Worm (Caenorhabditis elegans) whole organism, early embryonic: Measurements from ENCODE around the gene hipr-1.

Experiments used
- B0310.2 ChIP-seq: sonication (generic microtip); optimal IDR thresholded peaks from 2 replicates; lab custom pipeline; 2016; ENCODE audit warnings: mild to moderate bottlenecking, missing genetic modification characterization, missing compliant biosample characterization
- F13C5.2 ChIP-seq: sonication (generic microtip); optimal IDR thresholded peaks from 2 replicates; lab custom pipeline; 2017; ENCODE audit warnings: mild to moderate bottlenecking, missing genetic modification characterization, inconsistent platforms, missing compliant biosample characterization
- aly-1 ChIP-seq: sonication (generic microtip); optimal IDR thresholded peaks from 2 replicates; lab custom pipeline; 2016; ENCODE audit warnings: missing genetic modification characterization, missing compliant biosample characterization
- ama-1 ChIP-seq: fragments of 150-350 bp; optimal IDR thresholded peaks from 2 replicates; lab custom pipeline; 2014
- ceh-13 ChIP-seq: fragments of 200-800 bp; sonication (Bioruptor generic); optimal IDR thresholded peaks from 2 replicates; lab custom pipeline; 2018; ENCODE audit warnings: mild to moderate bottlenecking, missing genetic modification characterization, missing compliant biosample characterization
- ceh-36 ChIP-seq: sonication (generic microtip); optimal IDR thresholded peaks from 2 replicates; lab custom pipeline; 2016; ENCODE audit warnings: missing genetic modification characterization, inconsistent platforms, missing compliant biosample characterization
- ets-7 ChIP-seq: sonication (generic microtip); optimal IDR thresholded peaks from 2 replicates; lab custom pipeline; 2016; ENCODE audit warnings: missing genotype, missing genetic modification characterization, missing compliant biosample characterization
- flt-1 ChIP-seq: fragments of 200-800 bp; sonication (Bioruptor generic); IDR thresholded peaks from 2 replicates; pipeline ENCODE4 v1.3.6; 2022; ENCODE audit warnings: missing genetic modification characterization, missing compliant biosample characterization
- hmbx-1 ChIP-seq: sonication (generic microtip); optimal IDR thresholded peaks from 2 replicates; lab custom pipeline; 2016; ENCODE audit warnings: mild to moderate bottlenecking, missing genetic modification characterization, missing compliant biosample characterization
- hmg-4 ChIP-seq: fragments of 200-800 bp; sonication (Bioruptor generic); optimal IDR thresholded peaks from 2 replicates; lab custom pipeline; 2018; ENCODE audit warnings: mild to moderate bottlenecking, missing genetic modification characterization, missing compliant biosample characterization
- hnd-1 ChIP-seq: sonication (generic microtip); optimal IDR thresholded peaks from 2 replicates; lab custom pipeline; 2016; ENCODE audit warnings: missing genetic modification characterization, missing compliant biosample characterization
- pes-1 ChIP-seq: fragments of 200-800 bp; sonication (Bioruptor generic); IDR thresholded peaks from 2 replicates; pipeline ENCODE4 v1.3.6; 2022; ENCODE audit warnings: missing genetic modification reagents, missing genetic modification characterization, missing compliant biosample characterization
- scrt-1 ChIP-seq: fragments of 200-800 bp; sonication (Bioruptor generic); IDR thresholded peaks from 2 replicates; pipeline ENCODE4 v1.3.6; 2022; ENCODE audit warnings: missing genetic modification characterization, missing compliant biosample characterization
- sea-1 ChIP-seq: fragments of 200-800 bp; sonication (Bioruptor generic); conservative IDR thresholded peaks from 2 replicates; pipeline ENCODE4 v1.3.6; 2022; ENCODE audit warnings: missing genetic modification characterization, missing compliant biosample characterization
- tbx-11 ChIP-seq: fragments of 200-800 bp; sonication (Bioruptor generic); IDR thresholded peaks from 2 replicates; pipeline ENCODE4 v1.3.6; 2022; ENCODE audit warnings: missing genetic modification characterization, missing compliant biosample characterization
- tbx-37 ChIP-seq: fragments of 200-800 bp; sonication (Bioruptor generic); conservative IDR thresholded peaks from 2 replicates; pipeline ENCODE4 v1.3.6; 2022; ENCODE audit warnings: missing genetic modification reagents, missing genetic modification characterization, missing compliant biosample characterization
- tra-4 ChIP-seq: sonication (generic microtip); optimal IDR thresholded peaks from 2 replicates; lab custom pipeline; 2017; ENCODE audit warnings: missing genetic modification characterization, missing compliant biosample characterization

hipr-1 gene

ce11 chrIII:8719769-8720252, at the start of gene hipr-1:
Gene hipr-1 (plus strand): TSS chrIII:8720202.
- TF ChIP-seq ets-7 (no peak), ama-1 (no peak), ceh-36 (tag; lab: Kevin White, UChicago) (no peak), hmbx-1 (tag; lab: Kevin White, UChicago) (no peak), scrt-1 (GFP tag; lab: Robert Waterston, UW) (no peak), tbx-37 (GFP tag; lab: Robert Waterston, UW) (no peak), hnd-1 (tag; lab: Kevin White, UChicago) (no peak), B0310.2 (tag; lab: Kevin White, UChicago) (no peak)

ce11 chrIII:8674980-8675485, 45.0 kb upstream of the hipr-1 start, which contains the start of gene pgl-2:
Gene pgl-2 (minus strand): TSS chrIII:8675435.
- TF ChIP-seq ceh-36 (tag; lab: Kevin White, UChicago): no peak
- TF ChIP-seq flt-1: no peak
- TF ChIP-seq F13C5.2 (tag; lab: Kevin White, UChicago): no peak
- TF ChIP-seq tbx-11 (GFP tag; lab: Robert Waterston, UW): no peak
- TF ChIP-seq aly-1: no peak
- no peak for TF ChIP-seq ets-7
- TF ChIP-seq hnd-1 (tag; lab: Kevin White, UChicago): no peak
- TF ChIP-seq hmbx-1 (tag; lab: Kevin White, UChicago): no peak
- no peak for TF ChIP-seq pes-1 (GFP tag; lab: Robert Waterston, UW)
- no peak for TF ChIP-seq ama-1
- no peak for TF ChIP-seq tbx-37 (GFP tag; lab: Robert Waterston, UW)
- TF ChIP-seq tra-4 (tag; lab: Kevin White, UChicago): no peak
- no peak for TF ChIP-seq ceh-13 (GFP tag; lab: Kevin White, UChicago)
- TF ChIP-seq hmg-4 (GFP tag; lab: Kevin White, UChicago): no peak
- TF ChIP-seq scrt-1 (GFP tag; lab: Robert Waterston, UW): no peak
- no peak for TF ChIP-seq B0310.2 (tag; lab: Kevin White, UChicago)
- no peak for TF ChIP-seq sea-1 (GFP tag; lab: Robert Waterston, UW)

DNA sequence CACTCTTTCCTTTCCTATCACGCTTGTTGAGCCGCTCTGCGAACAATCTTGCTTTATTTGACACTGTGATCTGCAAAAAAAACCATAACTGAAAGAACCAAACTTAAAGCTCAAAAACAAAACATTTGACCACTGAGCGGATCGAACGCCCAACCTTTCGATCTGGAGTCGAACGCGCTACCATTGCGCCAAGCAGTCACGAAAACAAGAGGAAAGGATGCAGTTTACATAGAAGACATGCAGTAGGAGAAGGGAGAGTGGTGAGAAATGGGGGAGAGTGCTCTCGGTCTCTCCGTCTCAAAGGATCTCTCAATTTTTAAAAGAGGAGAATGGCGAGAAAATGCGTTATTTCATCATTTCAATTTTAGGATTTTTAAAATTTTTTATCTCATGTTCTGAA, 41.6 kb upstream of the hipr-1 start:
- TF ChIP-seq aly-1 (peak; percentile 97), tbx-11 (GFP tag; lab: Robert Waterston, UW) (peak; percentile 97), ama-1 (peak; percentile 79), pes-1 (GFP tag; lab: Robert Waterston, UW) (peak; percentile 98), tbx-37 (GFP tag; lab: Robert Waterston, UW) (peak; percentile 98), scrt-1 (GFP tag; lab: Robert Waterston, UW) (peak; percentile 98), B0310.2 (tag; lab: Kevin White, UChicago) (peak; percentile 96), hmg-4 (GFP tag; lab: Kevin White, UChicago) (peak; percentile 98), flt-1 (peak; percentile 99), tra-4 (tag; lab: Kevin White, UChicago) (peak; percentile 91), hnd-1 (tag; lab: Kevin White, UChicago) (peak; percentile 89), ceh-36 (tag; lab: Kevin White, UChicago) (peak; percentile 97), sea-1 (GFP tag; lab: Robert Waterston, UW) (peak; percentile 97), hmbx-1 (tag; lab: Kevin White, UChicago) (peak; percentile 82), ceh-13 (GFP tag; lab: Kevin White, UChicago) (peak; percentile 95), ets-7 (peak; percentile 94), F13C5.2 (tag; lab: Kevin White, UChicago) (peak; percentile 94)

ce11 chrIII:8683679-8684263, 36.2 kb upstream of the hipr-1 start, which contains the start of gene fli-1:
Gene fli-1 (minus strand): TSS chrIII:8683736.
- TF ChIP-seq aly-1: no peak
- TF ChIP-seq ets-7: no peak
- no peak for TF ChIP-seq pes-1 (GFP tag; lab: Robert Waterston, UW)
- TF ChIP-seq tbx-37 (GFP tag; lab: Robert Waterston, UW): peak; percentile 45; the same call in 1 of the 2 replicates

DNA sequence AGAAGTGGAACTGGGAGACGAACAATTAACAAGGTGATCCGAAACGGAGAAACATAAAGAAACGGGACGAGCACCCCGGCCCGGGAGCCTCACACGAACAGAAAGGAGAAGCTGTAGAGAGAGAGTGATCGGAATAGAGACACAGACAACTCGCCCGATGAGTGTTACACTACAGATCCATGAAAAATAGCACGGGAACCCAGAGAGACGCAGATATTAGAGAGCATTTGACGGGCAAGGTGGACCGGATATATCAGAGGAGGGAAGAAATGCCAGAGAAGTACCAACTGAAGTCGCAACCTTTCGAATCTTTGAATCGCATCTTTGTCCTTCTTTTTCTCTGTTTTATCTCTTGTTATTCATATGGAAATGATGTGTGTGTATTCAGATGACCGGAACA, 35.6 kb upstream of the hipr-1 start, which contains the start of gene anmt-1:
Gene anmt-1, plus strand, starts transcription at position 388 of the 400 bp plus-strand sequence.
- no peak for TF ChIP-seq scrt-1 (GFP tag; lab: Robert Waterston, UW)
- TF ChIP-seq F13C5.2 (tag; lab: Kevin White, UChicago): no peak
- TF ChIP-seq hnd-1 (tag; lab: Kevin White, UChicago): no peak
- no peak for TF ChIP-seq sea-1 (GFP tag; lab: Robert Waterston, UW)
- TF ChIP-seq ets-7: no peak
- no peak for TF ChIP-seq tra-4 (tag; lab: Kevin White, UChicago)
- no peak for TF ChIP-seq ceh-36 (tag; lab: Kevin White, UChicago)
- no peak for TF ChIP-seq pes-1 (GFP tag; lab: Robert Waterston, UW)
- no peak for TF ChIP-seq aly-1
- no peak for TF ChIP-seq hmg-4 (GFP tag; lab: Kevin White, UChicago)
- TF ChIP-seq B0310.2 (tag; lab: Kevin White, UChicago): no peak
- no peak for TF ChIP-seq tbx-37 (GFP tag; lab: Robert Waterston, UW)
- TF ChIP-seq ama-1: no peak
- no peak for TF ChIP-seq tbx-11 (GFP tag; lab: Robert Waterston, UW)
- TF ChIP-seq flt-1: no peak

- TF ChIP-seq hnd-1 (tag; lab: Kevin White, UChicago) (no peak), ama-1 (no peak), scrt-1 (GFP tag; lab: Robert Waterston, UW) (no peak), F13C5.2 (tag; lab: Kevin White, UChicago) (no peak), pes-1 (GFP tag; lab: Robert Waterston, UW) (no peak), tra-4 (tag; lab: Kevin White, UChicago) (no peak), B0310.2 (tag; lab: Kevin White, UChicago) (no peak)
These were observed 34.3 kb upstream of the hipr-1 start for ce11 chrIII:8685590-8686240.
